Fruit fly (Drosophila melanogaster) whole organism, pupa: Measurements from ENCODE around the gene veli.

ENCODE experiments used
- CG12605 ChIP-seq: fragments of 200-800 bp; sonication (Bioruptor generic); IDR thresholded peaks from 2 replicates; pipeline ENCODE4 v1.3.6; 2022; ENCODE audit warnings: missing biosample characterization, missing genetic modification characterization
- CG13204 ChIP-seq: fragments of 200-800 bp; sonication (Bioruptor generic); optimal IDR thresholded peaks from 2 replicates; lab custom pipeline; 2018; ENCODE audit warnings: missing biosample characterization, mild to moderate bottlenecking, missing genetic modification characterization, moderate library complexity
- CG14655 ChIP-seq: fragments of 200-800 bp; sonication (Bioruptor generic); optimal IDR thresholded peaks from 3 replicates; lab custom pipeline; 2017; ENCODE audit warnings: mild to moderate bottlenecking, missing biosample characterization, missing genetic modification reagents, missing genetic modification characterization
- CG15710 ChIP-seq: fragments of 200-800 bp; sonication (Bioruptor generic); optimal IDR thresholded peaks from 2 replicates; lab custom pipeline; 2018; ENCODE audit warnings: missing biosample characterization, mild to moderate bottlenecking, missing genetic modification characterization, moderate library complexity
- CG32121 ChIP-seq: fragments of 200-800 bp; sonication (Bioruptor generic); IDR thresholded peaks from 2 replicates; pipeline ENCODE4 v1.3.6; 2022; ENCODE audit warnings: missing biosample characterization, missing genetic modification characterization
- CG8159 ChIP-seq: fragments of 200-800 bp; sonication (Bioruptor generic); optimal IDR thresholded peaks from 3 replicates; lab custom pipeline; 2018; ENCODE audit warnings: missing biosample characterization, mild to moderate bottlenecking, missing genetic modification characterization, moderate library complexity
- EcR ChIP-seq: fragments of 200-800 bp; sonication (Bioruptor generic); optimal IDR thresholded peaks from 3 replicates; lab custom pipeline; 2019; ENCODE audit warnings: missing biosample characterization, missing genetic modification characterization, mild to moderate bottlenecking, moderate library complexity, missing genetic modification reagents
- Pif1B ChIP-seq: fragments of 200-800 bp; sonication (Bioruptor generic); optimal IDR thresholded peaks from 3 replicates; lab custom pipeline; 2016; ENCODE audit warnings: missing biosample characterization, missing genetic modification characterization
- rn ChIP-seq: fragments of 200-800 bp; sonication (Bioruptor generic); IDR thresholded peaks from 2 replicates; pipeline ENCODE4 v1.3.6; 2022; ENCODE audit warnings: missing biosample characterization, missing genetic modification characterization

DNA sequence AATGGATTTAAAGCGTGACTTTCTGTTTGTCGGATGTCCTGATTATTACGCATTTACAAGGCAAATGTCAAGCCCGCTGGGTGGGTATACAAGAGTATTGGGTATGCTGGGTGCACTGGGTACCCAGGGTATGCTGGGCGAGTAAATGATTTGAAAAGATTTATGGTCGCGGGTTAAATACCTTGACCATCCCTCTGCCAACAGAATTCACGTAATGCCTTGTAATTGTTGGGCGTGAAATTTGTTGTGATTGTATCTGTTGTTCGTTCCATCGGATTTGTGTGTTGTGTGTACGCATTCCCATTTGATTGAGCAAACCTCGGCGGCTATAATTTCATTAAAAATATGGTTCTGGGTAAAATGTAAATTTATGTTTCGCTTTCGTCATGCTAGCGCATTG is 13.3 kb upstream of the veli start:
- no peak for TF ChIP-seq CG15710 (tag; lab: Kevin White, UChicago)
- TF ChIP-seq CG8159 (tag; lab: Kevin White, UChicago): no peak
- no peak for TF ChIP-seq CG14655 (GFP tag; lab: Kevin White, UChicago)
- TF ChIP-seq rn (GFP tag; lab: Robert Waterston, UW): no peak
- TF ChIP-seq EcR (GFP tag; lab: Kevin White, UChicago): no peak
- no peak for TF ChIP-seq CG13204
- no peak for TF ChIP-seq CG12605 (GFP tag; lab: Robert Waterston, UW)
- TF ChIP-seq Pif1B (GFP tag; lab: Kevin White, UChicago): no peak
- no peak for TF ChIP-seq CG32121
